Worm (Caenorhabditis elegans) whole organism, young adult: ENCODE measurements around the gene Y56A3A.16.
A peak's percentile ranks its signal among the peaks of the same experiment; 100 is the strongest.

Experiments used
- B0019.2 ChIP-seq: fragments of 200-800 bp; sonication (Bioruptor generic); conservative IDR thresholded peaks from 2 replicates; pipeline ENCODE4 v1.3.6; 2022; ENCODE audit warnings: missing genetic modification reagents, missing genetic modification characterization, missing compliant biosample characterization
- B0336.3 ChIP-seq: fragments of 200-800 bp; sonication (Bioruptor generic); IDR thresholded peaks from 2 replicates; pipeline ENCODE4 v1.3.6; 2022; ENCODE audit warnings: missing genetic modification characterization, missing compliant biosample characterization
- F22D6.2 ChIP-seq: sonication (generic microtip); optimal IDR thresholded peaks from 2 replicates; lab custom pipeline; 2016; ENCODE audit warnings: mild to moderate bottlenecking, missing genetic modification characterization, missing compliant biosample characterization
- F33H1.4 ChIP-seq: fragments of 200-800 bp; sonication (Bioruptor generic); IDR thresholded peaks from 2 replicates; pipeline ENCODE4 v1.3.6; 2022; ENCODE audit warnings: missing genetic modification reagents, missing genetic modification characterization, missing compliant biosample characterization
- F57C9.4 ChIP-seq: sonication (generic microtip); optimal IDR thresholded peaks from 2 replicates; lab custom pipeline; 2017; ENCODE audit warnings: mild to moderate bottlenecking, missing genetic modification characterization, missing compliant biosample characterization
- Y56A3A.18 ChIP-seq: fragments of 200-800 bp; sonication (Bioruptor generic); IDR thresholded peaks from 2 replicates; pipeline ENCODE4 v1.3.6; 2022; ENCODE audit warnings: missing genetic modification reagents, missing genetic modification characterization, missing compliant biosample characterization
- Y67H2A.10 ChIP-seq: fragments of 200-800 bp; sonication (Bioruptor generic); conservative IDR thresholded peaks from 2 replicates; pipeline ENCODE4 v1.3.6; 2022; ENCODE audit warnings: missing genetic modification reagents, missing genetic modification characterization, missing compliant biosample characterization
- ama-1 ChIP-seq, 3 experiments: fragments of 150-350 bp in 1 of 3; sonication (generic microtip) in 2 of 3; optimal IDR thresholded peaks; 2 replicates each; lab custom pipeline; 2014 to 2018; ENCODE audit warnings: missing biosample characterization in 2 of 3, missing genetic modification characterization in 2 of 3, missing genetic modification reagents in 2 of 3
- aptf-2 ChIP-seq: fragments of 200-800 bp; sonication (Bioruptor generic); conservative IDR thresholded peaks from 2 replicates; pipeline ENCODE4 v1.3.6; 2022; ENCODE audit warnings: missing genetic modification reagents, missing genetic modification characterization, missing compliant biosample characterization
- aptf-3 ChIP-seq: fragments of 200-800 bp; sonication (Bioruptor generic); IDR thresholded peaks from 2 replicates; pipeline ENCODE4 v1.3.6; 2022; ENCODE audit warnings: missing genetic modification characterization, missing compliant biosample characterization
- atf-7 ChIP-seq: sonication (generic microtip); optimal IDR thresholded peaks from 2 replicates; lab custom pipeline; 2017; ENCODE audit warnings: mild to moderate bottlenecking, missing genetic modification characterization, missing compliant biosample characterization
- attf-5 ChIP-seq: fragments of 200-800 bp; sonication (Bioruptor generic); optimal IDR thresholded peaks from 2 replicates; lab custom pipeline; 2018; ENCODE audit warnings: mild to moderate bottlenecking, missing genetic modification characterization, missing compliant biosample characterization
- cebp-1 ChIP-seq, 2 experiments: fragments of 200-800 bp in 1 of 2; sonication (Bioruptor generic) in 1 of 2; sonication (generic microtip) in 1 of 2; IDR thresholded peaks in 1 of 2; optimal IDR thresholded peaks in 1 of 2; 2 replicates each; pipeline versions ENCODE4 v1.3.6 to Lab custom; 2017 to 2022; ENCODE audit warnings: missing compliant biosample characterization in 2 of 2, missing genetic modification characterization in 2 of 2, mild to moderate bottlenecking in 1 of 2, missing genetic modification reagents in 1 of 2, moderate library complexity in 1 of 2
- chd-7 ChIP-seq: sonication (generic microtip); optimal IDR thresholded peaks from 2 replicates; lab custom pipeline; 2016; ENCODE audit warnings: mild to moderate bottlenecking, missing genetic modification characterization, moderate library complexity, missing compliant biosample characterization
- die-1 ChIP-seq: sonication (generic microtip); optimal IDR thresholded peaks from 2 replicates; lab custom pipeline; 2016; ENCODE audit warnings: missing genotype, mild to moderate bottlenecking, missing genetic modification characterization, missing compliant biosample characterization
- dox-1 ChIP-seq: fragments of 200-800 bp; sonication (Bioruptor generic); IDR thresholded peaks from 2 replicates; pipeline ENCODE4 v1.3.6; 2022; ENCODE audit warnings: missing genetic modification reagents, missing genetic modification characterization, missing compliant biosample characterization
- dpl-1 ChIP-seq: fragments of 150-350 bp; optimal IDR thresholded peaks from 2 replicates; lab custom pipeline; 2014; ENCODE audit warnings: missing biosample characterization, missing genetic modification reagents, missing genetic modification characterization
- efl-1 ChIP-seq: fragments of 150-350 bp; optimal IDR thresholded peaks from 2 replicates; lab custom pipeline; 2014; ENCODE audit warnings: missing biosample characterization, missing genetic modification reagents, missing genetic modification characterization
- egrh-3 ChIP-seq: fragments of 200-800 bp; sonication (Bioruptor generic); IDR thresholded peaks from 2 replicates; pipeline ENCODE4 v1.3.6; 2022; ENCODE audit warnings: missing genetic modification reagents, missing genetic modification characterization, missing compliant biosample characterization
- hlh-12 ChIP-seq: sonication (generic microtip); optimal IDR thresholded peaks from 2 replicates; lab custom pipeline; 2016; ENCODE audit warnings: missing genetic modification characterization, missing compliant biosample characterization
- hlh-26 ChIP-seq: fragments of 200-800 bp; sonication (Bioruptor generic); conservative IDR thresholded peaks from 2 replicates; pipeline ENCODE4 v1.3.6; 2022; ENCODE audit warnings: missing genetic modification reagents, missing genetic modification characterization, missing compliant biosample characterization
- hmg-1.2 ChIP-seq: fragments of 200-800 bp; sonication (Bioruptor generic); IDR thresholded peaks from 2 replicates; pipeline ENCODE4 v1.3.6; 2022; ENCODE audit warnings: missing genetic modification reagents, missing genetic modification characterization, missing compliant biosample characterization
- hmg-20 ChIP-seq: fragments of 200-800 bp; sonication (Bioruptor generic); IDR thresholded peaks from 2 replicates; pipeline ENCODE4 v1.3.6; 2022; ENCODE audit warnings: missing genetic modification reagents, missing genetic modification characterization, missing compliant biosample characterization
- lin-40 ChIP-seq: sonication (generic microtip); optimal IDR thresholded peaks from 2 replicates; lab custom pipeline; 2016; ENCODE audit warnings: missing genetic modification characterization, mild to moderate bottlenecking, missing compliant biosample characterization, missing genotype, missing genetic modification reagents
- lin-54 ChIP-seq: fragments of 200-800 bp; sonication (Bioruptor generic); optimal IDR thresholded peaks from 2 replicates; lab custom pipeline; 2018; ENCODE audit warnings: mild to moderate bottlenecking, missing genetic modification characterization, missing compliant biosample characterization
- lsl-1 ChIP-seq: fragments of 200-800 bp; sonication (Bioruptor generic); optimal IDR thresholded peaks from 2 replicates; lab custom pipeline; 2018; ENCODE audit warnings: mild to moderate bottlenecking, missing genetic modification characterization, moderate library complexity, missing compliant biosample characterization
- madf-8 ChIP-seq: fragments of 200-800 bp; sonication (Bioruptor generic); conservative IDR thresholded peaks from 2 replicates; pipeline ENCODE4 v1.3.6; 2022; ENCODE audit warnings: missing genetic modification reagents, missing genetic modification characterization, missing compliant biosample characterization
- mcd-1 ChIP-seq: fragments of 200-800 bp; sonication (Bioruptor generic); IDR thresholded peaks from 2 replicates; pipeline ENCODE4 v1.3.6; 2022; ENCODE audit warnings: missing genetic modification reagents, missing genetic modification characterization, missing compliant biosample characterization
- mel-28 ChIP-seq: sonication (generic microtip); optimal IDR thresholded peaks from 2 replicates; lab custom pipeline; 2016; ENCODE audit warnings: borderline replicate concordance, mild to moderate bottlenecking, missing genetic modification characterization, missing compliant biosample characterization
- nfya-2 ChIP-seq: fragments of 200-800 bp; sonication (Bioruptor generic); IDR thresholded peaks from 2 replicates; pipeline ENCODE4 v1.3.6; 2022; ENCODE audit warnings: missing genetic modification reagents, missing genetic modification characterization, missing compliant biosample characterization
- nfyb-1 ChIP-seq: fragments of 200-800 bp; sonication (Bioruptor generic); IDR thresholded peaks from 2 replicates; pipeline ENCODE4 v1.3.6; 2022; ENCODE audit warnings: missing genetic modification reagents, missing genetic modification characterization, missing compliant biosample characterization
- nhr-80 ChIP-seq: sonication (generic microtip); optimal IDR thresholded peaks from 2 replicates; lab custom pipeline; 2016; ENCODE audit warnings: missing genetic modification characterization, missing compliant biosample characterization
- nhr-90 ChIP-seq: sonication (generic microtip); optimal IDR thresholded peaks from 2 replicates; lab custom pipeline; 2016; ENCODE audit warnings: missing genotype, mild to moderate bottlenecking, missing genetic modification characterization, missing compliant biosample characterization
- pha-4 ChIP-seq: fragments of 150-350 bp; sonication (generic microtip); optimal IDR thresholded peaks from 2 replicates; lab custom pipeline; 2014; ENCODE audit warnings: missing biosample characterization, missing genetic modification reagents, missing genetic modification characterization
- unc-62 ChIP-seq: fragments of 150-350 bp; optimal IDR thresholded peaks from 2 replicates; lab custom pipeline; 2014; ENCODE audit warnings: missing biosample characterization, missing genetic modification reagents, missing genetic modification characterization
- zfh-2 ChIP-seq: fragments of 200-800 bp; sonication (Bioruptor generic); conservative IDR thresholded peaks from 2 replicates; pipeline ENCODE4 v1.3.6; 2022; ENCODE audit warnings: missing genetic modification reagents, missing genetic modification characterization, missing compliant biosample characterization
- zim-3 ChIP-seq: sonication (generic microtip); optimal IDR thresholded peaks from 2 replicates; lab custom pipeline; 2017; ENCODE audit warnings: mild to moderate bottlenecking, missing genetic modification characterization, moderate library complexity, missing compliant biosample characterization
- ztf-18 ChIP-seq: sonication (generic microtip); optimal IDR thresholded peaks from 2 replicates; lab custom pipeline; 2016; ENCODE audit warnings: missing genotype, mild to moderate bottlenecking, missing genetic modification characterization, missing compliant biosample characterization
- ztf-22 ChIP-seq: fragments of 200-800 bp; sonication (Bioruptor generic); optimal IDR thresholded peaks from 2 replicates; lab custom pipeline; 2018; ENCODE audit warnings: mild to moderate bottlenecking, missing genetic modification characterization, moderate library complexity, missing compliant biosample characterization
- ztf-26 ChIP-seq: sonication (generic microtip); optimal IDR thresholded peaks from 2 replicates; lab custom pipeline; 2017; ENCODE audit warnings: missing genetic modification characterization, missing compliant biosample characterization

Gene Y56A3A.16

ce11 chrIII:11949276-11949879, 35.3 kb upstream of the Y56A3A.16 start:
- no peak for TF ChIP-seq nhr-90 (tag; lab: Kevin White, UChicago)
- peak; percentile 10; the same call in 1 of the 2 replicates for TF ChIP-seq F33H1.4 (GFP tag; lab: Robert Waterston, UW)
- TF ChIP-seq nhr-80 (tag; lab: Kevin White, UChicago), result peak; percentile 22
- TF ChIP-seq cebp-1 (GFP tag; IDR thresholded peaks at IDR 0.05; lab: Robert Waterston, UW), result no peak
- peak; percentile 6 for TF ChIP-seq cebp-1 (tag; optimal IDR thresholded peaks at IDR 0.05; lab: Kevin White, UChicago)
- TF ChIP-seq lsl-1 (GFP tag; lab: Kevin White, UChicago), result peak; percentile 65

ce11 chrIII:11948437-11948836, 34.3 kb upstream of the Y56A3A.16 start:
- TF ChIP-seq dpl-1 (GFP tag; lab: Kevin White, UChicago) (no peak), mcd-1 (no peak), die-1 (tag; lab: Kevin White, UChicago) (no peak), atf-7 (no peak), B0019.2 (GFP tag; lab: Robert Waterston, UW) (no peak), chd-7 (no peak), egrh-3 (GFP tag; lab: Robert Waterston, UW) (no peak), Y67H2A.10 (GFP tag; lab: Robert Waterston, UW) (no peak), hmg-20 (GFP tag; lab: Robert Waterston, UW) (no peak), efl-1 (GFP tag; lab: Kevin White, UChicago) (no peak), Y56A3A.18 (GFP tag; lab: Robert Waterston, UW) (no peak), mel-28 (tag; lab: Kevin White, UChicago) (no peak), ztf-18 (tag; lab: Kevin White, UChicago) (no peak), aptf-3 (no peak), B0336.3 (GFP tag; lab: Robert Waterston, UW) (no peak), hlh-26 (no peak), ztf-22 (GFP tag; lab: Kevin White, UChicago) (no peak)

DNA sequence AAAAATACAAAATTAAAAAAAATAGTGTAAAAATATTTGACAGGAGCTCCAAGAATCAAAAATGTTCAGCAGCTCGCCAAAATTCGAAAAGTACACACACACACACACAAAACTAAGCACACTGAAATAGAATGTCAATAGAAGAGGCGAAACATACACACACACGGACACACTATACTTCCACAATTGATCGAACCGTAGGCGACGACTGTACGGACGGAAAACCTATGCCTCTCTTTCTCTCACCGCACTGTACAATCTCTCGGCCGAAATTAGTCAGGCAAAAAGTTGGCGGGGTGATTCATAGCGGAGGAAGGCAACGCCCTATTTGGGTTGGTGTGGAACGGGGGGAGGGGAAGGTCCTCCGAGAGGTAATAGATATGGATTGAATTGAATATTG, 33.4 kb upstream of the Y56A3A.16 start:
- TF ChIP-seq zim-3 (tag; lab: Kevin White, UChicago) (no peak), nhr-80 (tag; lab: Kevin White, UChicago) (peak; percentile 86), nfya-2 (GFP tag; lab: Robert Waterston, UW) (no peak), zfh-2 (GFP tag; lab: Robert Waterston, UW) (0 out of 2 replicates have a peak, but pooled peaks have one; percentile 22), attf-5 (GFP tag; lab: Kevin White, UChicago) (peak; percentile 50), cebp-1 (GFP tag; IDR thresholded peaks at IDR 0.05; lab: Robert Waterston, UW) (no peak), cebp-1 (tag; optimal IDR thresholded peaks at IDR 0.05; lab: Kevin White, UChicago) (peak; percentile 24), dox-1 (GFP tag; lab: Robert Waterston, UW) (peak; percentile 53; the same call in 1 of the 2 replicates)
- TF ChIP-seq, all 124 proteins: peak for 5

- TF ChIP-seq aptf-2 (GFP tag; lab: Robert Waterston, UW) (no peak), F57C9.4 (no peak)
These were observed 32.9 kb upstream of the Y56A3A.16 start, which contains the start of gene Y56A3A.7 for ce11 chrIII:11946973-11947372. Gene Y56A3A.7 (minus strand): TSS chrIII:11947019.

ce11 chrIII:11946062-11946749, 32.1 kb upstream of the Y56A3A.16 start:
- TF ChIP-seq hlh-12 (tag; lab: Kevin White, UChicago) (no peak), ama-1 (optimal IDR thresholded peaks at IDR 0.05; lab: Kevin White, UChicago) (no peak), ama-1 (GFP tag; optimal IDR thresholded peaks at IDR 0.05; lab: Kevin White, UChicago) (no peak), lin-54 (GFP tag; lab: Kevin White, UChicago) (peak; percentile 59), hmg-1.2 (GFP tag; lab: Robert Waterston, UW) (no peak), madf-8 (GFP tag; lab: Robert Waterston, UW) (peak; percentile 37), B0336.3 (GFP tag; lab: Robert Waterston, UW) (peak; percentile 80), F22D6.2 (tag; lab: Kevin White, UChicago) (peak; percentile 49), aptf-3 (no peak), nfyb-1 (GFP tag; lab: Robert Waterston, UW) (peak; percentile 71; the same call in 1 of the 2 replicates), lin-40 (tag; lab: Kevin White, UChicago) (peak; percentile 86), ztf-26 (tag; lab: Kevin White, UChicago) (peak; percentile 37), unc-62 (no peak), pha-4 (tag; lab: Kevin White, UChicago) (no peak)
